Fruit fly (Drosophila melanogaster) whole organism, embryonic: ENCODE results near the gene CG13392.

Source experiments
- CG10543 ChIP-seq: fragments of 200-800 bp; sonication (Bioruptor generic); optimal IDR thresholded peaks from 3 replicates; lab custom pipeline; 2017; ENCODE audit warnings: missing biosample characterization, mild to moderate bottlenecking, missing genetic modification characterization, moderate library complexity
- CG11560 ChIP-seq: fragments of 200-800 bp; sonication (Bioruptor generic); IDR thresholded peaks from 3 replicates; pipeline ENCODE4 v1.3.6; 2022; ENCODE audit warnings: missing biosample characterization, missing genetic modification characterization
- CG12219 ChIP-seq: fragments of 200-800 bp; sonication (Bioruptor generic); optimal IDR thresholded peaks from 3 replicates; lab custom pipeline; 2018; ENCODE audit warnings: missing biosample characterization, mild to moderate bottlenecking, missing genetic modification characterization
- CG13624 ChIP-seq: fragments of 200-800 bp; sonication (Bioruptor generic); optimal IDR thresholded peaks from 2 replicates; lab custom pipeline; 2016; ENCODE audit warnings: missing biosample characterization, missing genetic modification characterization
- CG13775 ChIP-seq: fragments of 200-800 bp; sonication (Bioruptor generic); optimal IDR thresholded peaks from 3 replicates; lab custom pipeline; 2017; ENCODE audit warnings: missing biosample characterization, mild to moderate bottlenecking, missing genetic modification characterization
- CG13894 ChIP-seq: fragments of 200-800 bp; sonication (Bioruptor generic); optimal IDR thresholded peaks from 3 replicates; lab custom pipeline; 2018; ENCODE audit warnings: missing biosample characterization, mild to moderate bottlenecking, missing genetic modification characterization, moderate library complexity
- CG15696 ChIP-seq: fragments of 200-800 bp; sonication (Bioruptor generic); optimal IDR thresholded peaks from 2 replicates; lab custom pipeline; 2019; ENCODE audit warnings: missing biosample characterization, mild to moderate bottlenecking, missing genetic modification characterization, moderate library complexity
- CG1603 ChIP-seq: fragments of 200-800 bp; sonication (Bioruptor generic); optimal IDR thresholded peaks from 2 replicates; lab custom pipeline; 2019; ENCODE audit warnings: missing biosample characterization, mild to moderate bottlenecking, missing genetic modification characterization, moderate library complexity
- CG31365 ChIP-seq: fragments of 200-800 bp; sonication (Bioruptor generic); optimal IDR thresholded peaks from 2 replicates; lab custom pipeline; 2018; ENCODE audit warnings: missing biosample characterization, mild to moderate bottlenecking, missing genetic modification characterization
- CG33213 ChIP-seq: fragments of 200-800 bp; sonication (Bioruptor generic); optimal IDR thresholded peaks from 3 replicates; lab custom pipeline; 2016; ENCODE audit warnings: missing biosample characterization, missing genetic modification characterization
- CG3407 ChIP-seq: fragments of 200-800 bp; sonication (Bioruptor generic); optimal IDR thresholded peaks from 2 replicates; lab custom pipeline; 2018; ENCODE audit warnings: missing biosample characterization, mild to moderate bottlenecking, missing genetic modification characterization
- CG34422 ChIP-seq: fragments of 200-800 bp; sonication (Bioruptor generic); IDR thresholded peaks from 3 replicates; pipeline ENCODE4 v1.3.6; 2022; ENCODE audit warnings: missing biosample characterization, missing genetic modification characterization
- CG4404 ChIP-seq: fragments of 200-800 bp; sonication (Bioruptor generic); IDR thresholded peaks from 2 replicates; pipeline ENCODE4 v1.3.6; 2022; ENCODE audit warnings: missing biosample characterization, missing genetic modification characterization
- CG6854 ChIP-seq: fragments of 200-800 bp; sonication (Bioruptor generic); optimal IDR thresholded peaks from 3 replicates; lab custom pipeline; 2017; ENCODE audit warnings: missing biosample characterization, mild to moderate bottlenecking, missing genetic modification characterization
- CG7745 ChIP-seq: fragments of 200-800 bp; sonication (Bioruptor generic); optimal IDR thresholded peaks from 2 replicates; lab custom pipeline; 2018; ENCODE audit warnings: missing biosample characterization, mild to moderate bottlenecking, missing genetic modification characterization, moderate library complexity
- CG9437 ChIP-seq: fragments of 200-800 bp; sonication (Bioruptor generic); optimal IDR thresholded peaks from 2 replicates; lab custom pipeline; 2018; ENCODE audit warnings: missing biosample characterization, mild to moderate bottlenecking, missing genetic modification characterization
- Doc2 ChIP-seq: fragments of 200-800 bp; sonication (Bioruptor generic); IDR thresholded peaks from 2 replicates; pipeline ENCODE4 v1.3.6; 2022; ENCODE audit warnings: missing biosample characterization, missing genetic modification characterization
- ERR ChIP-seq: fragments of 200-800 bp; sonication (Bioruptor generic); optimal IDR thresholded peaks from 2 replicates; lab custom pipeline; 2016; ENCODE audit warnings: missing biosample characterization, missing genetic modification characterization
- Fer2 ChIP-seq: fragments of 200-800 bp; sonication (Bioruptor generic); optimal IDR thresholded peaks from 2 replicates; lab custom pipeline; 2018; ENCODE audit warnings: missing biosample characterization, mild to moderate bottlenecking, missing genetic modification characterization, moderate library complexity
- GATAe ChIP-seq: fragments of 200-800 bp; sonication (Bioruptor generic); conservative IDR thresholded peaks from 2 replicates; pipeline ENCODE4 v1.3.6; 2022; ENCODE audit warnings: missing biosample characterization, missing genetic modification characterization
- Gsc ChIP-seq: fragments of 200-800 bp; sonication (Bioruptor generic); IDR thresholded peaks from 2 replicates; pipeline ENCODE4 v1.3.6; 2022; ENCODE audit warnings: missing biosample characterization, missing genetic modification characterization
- HHEX ChIP-seq: fragments of 200-800 bp; sonication (Bioruptor generic); optimal IDR thresholded peaks from 3 replicates; lab custom pipeline; 2017; ENCODE audit warnings: missing biosample characterization, mild to moderate bottlenecking, missing genetic modification characterization, missing genetic modification reagents
- HLHmδ ChIP-seq: fragments of 200-800 bp; sonication (Bioruptor generic); optimal IDR thresholded peaks from 2 replicates; lab custom pipeline; 2018; ENCODE audit warnings: missing biosample characterization, mild to moderate bottlenecking, missing genetic modification characterization, moderate library complexity
- Hr51 ChIP-seq, 2 experiments: fragments of 200-800 bp; sonication (Bioruptor generic); optimal IDR thresholded peaks; 2 replicates in 1 of 2; 3 replicates in 1 of 2; lab custom pipeline; 2016 to 2018; ENCODE audit warnings: missing biosample characterization in 2 of 2, missing genetic modification characterization in 2 of 2, mild to moderate bottlenecking in 1 of 2, moderate library complexity in 1 of 2
- Jarid2 ChIP-seq: fragments of 200-800 bp; sonication (Bioruptor generic); optimal IDR thresholded peaks from 3 replicates; lab custom pipeline; 2017; ENCODE audit warnings: mild to moderate bottlenecking, missing biosample characterization, missing genetic modification reagents, missing genetic modification characterization
- Mad ChIP-seq: fragments of 200-800 bp; sonication (Bioruptor generic); optimal IDR thresholded peaks from 2 replicates; lab custom pipeline; 2016; ENCODE audit warnings: missing biosample characterization, missing genetic modification characterization
- Poxn ChIP-seq: fragments of 200-800 bp; sonication (Bioruptor generic); IDR thresholded peaks from 2 replicates; pipeline ENCODE4 v1.3.6; 2022; ENCODE audit warnings: missing biosample characterization, missing genetic modification characterization
- Sox102F ChIP-seq: fragments of 200-800 bp; sonication (Bioruptor generic); optimal IDR thresholded peaks from 2 replicates; lab custom pipeline; 2018; ENCODE audit warnings: missing biosample characterization, mild to moderate bottlenecking, missing genetic modification characterization, moderate library complexity
- ato ChIP-seq: fragments of 200-800 bp; sonication (Bioruptor generic); IDR thresholded peaks from 2 replicates; pipeline ENCODE4 v1.3.6; 2022; ENCODE audit warnings: missing biosample characterization, missing genetic modification characterization; ENCODE audit not compliant: partially characterized antibody
- crc ChIP-seq: fragments of 200-800 bp; sonication (Bioruptor generic); optimal IDR thresholded peaks from 2 replicates; lab custom pipeline; 2016; ENCODE audit warnings: missing biosample characterization, missing genetic modification characterization
- dysf ChIP-seq: fragments of 200-800 bp; sonication (Bioruptor generic); IDR thresholded peaks from 3 replicates; pipeline ENCODE4 v1.3.6; 2022; ENCODE audit warnings: missing biosample characterization, missing genetic modification characterization
- emc ChIP-seq: fragments of 200-800 bp; sonication (Bioruptor generic); optimal IDR thresholded peaks from 2 replicates; lab custom pipeline; 2016; ENCODE audit warnings: missing biosample characterization, missing genetic modification characterization
- esg ChIP-seq: fragments of 200-800 bp; sonication (Bioruptor generic); conservative IDR thresholded peaks from 2 replicates; pipeline ENCODE4 v1.3.6; 2022; ENCODE audit warnings: missing biosample characterization, missing genetic modification characterization
- gcm2 ChIP-seq: fragments of 200-800 bp; sonication (Bioruptor generic); optimal IDR thresholded peaks from 2 replicates; lab custom pipeline; 2016; ENCODE audit warnings: missing biosample characterization, missing genetic modification characterization
- ind ChIP-seq: fragments of 200-800 bp; sonication (Bioruptor generic); optimal IDR thresholded peaks from 3 replicates; lab custom pipeline; 2016; ENCODE audit warnings: missing biosample characterization, missing genetic modification characterization
- jing ChIP-seq: fragments of 200-800 bp; sonication (Bioruptor generic); optimal IDR thresholded peaks from 2 replicates; lab custom pipeline; 2018; ENCODE audit warnings: missing biosample characterization, mild to moderate bottlenecking, missing genetic modification characterization
- nerfin-2 ChIP-seq: fragments of 200-800 bp; sonication (Bioruptor generic); IDR thresholded peaks from 2 replicates; pipeline ENCODE4 v1.3.6; 2022; ENCODE audit warnings: missing biosample characterization, missing genetic modification characterization; ENCODE audit not compliant: partially characterized antibody
- odd ChIP-seq: fragments of 200-800 bp; sonication (Bioruptor generic); optimal IDR thresholded peaks from 2 replicates; lab custom pipeline; 2017; ENCODE audit warnings: missing biosample characterization, mild to moderate bottlenecking, missing genetic modification characterization
- onecut ChIP-seq: fragments of 200-800 bp; sonication (Bioruptor generic); IDR thresholded peaks from 2 replicates; pipeline ENCODE4 v1.3.6; 2022; ENCODE audit warnings: missing biosample characterization, missing genetic modification characterization
- org-1 ChIP-seq: fragments of 200-800 bp; sonication (Bioruptor generic); optimal IDR thresholded peaks from 2 replicates; lab custom pipeline; 2017; ENCODE audit warnings: missing biosample characterization, missing genetic modification characterization
- phol ChIP-seq: fragments of 200-800 bp; sonication (Bioruptor generic); optimal IDR thresholded peaks from 3 replicates; lab custom pipeline; 2018; ENCODE audit warnings: missing biosample characterization, mild to moderate bottlenecking, missing genetic modification characterization, moderate library complexity
- pros ChIP-seq: fragments of 200-800 bp; sonication (Bioruptor generic); optimal IDR thresholded peaks from 3 replicates; lab custom pipeline; 2019; ENCODE audit warnings: missing biosample characterization, mild to moderate bottlenecking, missing genetic modification characterization, moderate library complexity
- pzg ChIP-seq: fragments of 200-800 bp; sonication (Bioruptor generic); optimal IDR thresholded peaks from 3 replicates; lab custom pipeline; 2018; ENCODE audit warnings: missing biosample characterization, mild to moderate bottlenecking, missing genetic modification characterization, moderate library complexity
- repo ChIP-seq: fragments of 200-800 bp; sonication (Bioruptor generic); optimal IDR thresholded peaks from 2 replicates; lab custom pipeline; 2016; ENCODE audit warnings: missing biosample characterization, missing genetic modification characterization
- sima ChIP-seq: fragments of 200-800 bp; sonication (Bioruptor generic); optimal IDR thresholded peaks from 2 replicates; lab custom pipeline; 2016; ENCODE audit warnings: missing biosample characterization, missing genetic modification characterization
- stc ChIP-seq: fragments of 200-800 bp; sonication (Bioruptor generic); IDR thresholded peaks from 2 replicates; pipeline ENCODE4 v1.3.6; 2022; ENCODE audit warnings: missing biosample characterization, missing genetic modification characterization
- tin ChIP-seq: fragments of 200-800 bp; sonication (Bioruptor generic); optimal IDR thresholded peaks from 3 replicates; lab custom pipeline; 2016; ENCODE audit warnings: missing biosample characterization, missing genetic modification characterization
- tna ChIP-seq: fragments of 200-800 bp; sonication (Bioruptor generic); IDR thresholded peaks from 2 replicates; pipeline ENCODE4 v1.3.6; 2022; ENCODE audit warnings: missing biosample characterization, missing genetic modification characterization; ENCODE audit not compliant: partially characterized antibody
- usp ChIP-seq: fragments of >200 bp; optimal IDR thresholded peaks from 2 replicates; lab custom pipeline; 2017; ENCODE audit warnings: missing biosample characterization, missing genetic modification characterization

Gene CG13392

dm6 chr2L:8362273-8362954 is 20.2 kb downstream of the CG13392 start, which contains the start of gene CG7627 (continued):
- TF ChIP-seq CG13624 (GFP tag; lab: Kevin White, UChicago) = peak; percentile 45
- peak; percentile 34 for TF ChIP-seq CG33213 (GFP tag; lab: Kevin White, UChicago)
- TF ChIP-seq HHEX (GFP tag; lab: Kevin White, UChicago) = peak; percentile 80
- TF ChIP-seq CG6854 (GFP tag; lab: Kevin White, UChicago) = peak; percentile 60
- TF ChIP-seq ato (GFP tag; lab: Robert Waterston, UW) = no peak
- peak; percentile 58 for TF ChIP-seq Fer2
- peak; percentile 87 for TF ChIP-seq CG10543 (GFP tag; lab: Kevin White, UChicago)
- TF ChIP-seq tna (GFP tag; lab: Robert Waterston, UW) = no peak
- peak; percentile 65 for TF ChIP-seq Jarid2 (GFP tag; lab: Kevin White, UChicago)
- no peak for TF ChIP-seq Mad
- TF ChIP-seq tin (GFP tag; lab: Kevin White, UChicago) = peak; percentile 68
- TF ChIP-seq gcm2 = peak; percentile 57
- TF ChIP-seq CG11560 = peak; percentile 63; the same call in 2 of the 3 replicates
- TF ChIP-seq CG31365 = peak; percentile 59
- peak; percentile 75 for TF ChIP-seq CG13894 (tag; lab: Kevin White, UChicago)
- TF ChIP-seq CG1603 (tag; lab: Kevin White, UChicago) = peak; percentile 80
- TF ChIP-seq CG9437 (GFP tag; lab: Kevin White, UChicago) = peak; percentile 67
- TF ChIP-seq dysf (GFP tag; lab: Robert Waterston, UW) = peak; percentile 86
- peak; percentile 65 for TF ChIP-seq CG15696 (tag; lab: Kevin White, UChicago)
- no peak for TF ChIP-seq usp (GFP tag; lab: Kevin White, UChicago)
- TF ChIP-seq HLHmδ (GFP tag; lab: Kevin White, UChicago) = no peak
- no peak for TF ChIP-seq pros (GFP tag; lab: Kevin White, UChicago)
- TF ChIP-seq Gsc = no peak
- TF ChIP-seq GATAe (GFP tag; lab: Robert Waterston, UW) = peak; percentile 38; the same call in 1 of the 2 replicates
- peak; percentile 79 for TF ChIP-seq CG34422 (GFP tag; lab: Robert Waterston, UW)
- TF ChIP-seq pzg (GFP tag; lab: Kevin White, UChicago) = peak; percentile 9
- peak; percentile 78 for TF ChIP-seq CG4404 (GFP tag; lab: Robert Waterston, UW)
- peak; percentile 28 for TF ChIP-seq CG3407 (GFP tag; lab: Kevin White, UChicago)
- peak; percentile 51 for TF ChIP-seq odd (GFP tag; lab: Kevin White, UChicago)
- peak; percentile 68 for TF ChIP-seq crc (GFP tag; lab: Kevin White, UChicago)
- TF ChIP-seq repo (GFP tag; lab: Kevin White, UChicago) = peak; percentile 73
- TF ChIP-seq esg (GFP tag; lab: Robert Waterston, UW) = peak; percentile 77
- peak; percentile 60; the same call in 1 of the 2 replicates for TF ChIP-seq stc (GFP tag; lab: Robert Waterston, UW)
- no peak for TF ChIP-seq CG7745 (tag; lab: Kevin White, UChicago)
- no peak for TF ChIP-seq nerfin-2 (GFP tag; lab: Robert Waterston, UW)
- peak; percentile 59 for TF ChIP-seq org-1 (GFP tag; lab: Kevin White, UChicago)
- peak; percentile 70 for TF ChIP-seq Poxn
- TF ChIP-seq sima = no peak
- peak; percentile 63 for TF ChIP-seq ERR (GFP tag; lab: Kevin White, UChicago)
- TF ChIP-seq Doc2 (GFP tag; lab: Robert Waterston, UW) = peak; percentile 21; the same call in 1 of the 2 replicates
- peak; percentile 73 for TF ChIP-seq CG12219
- TF ChIP-seq jing (GFP tag; lab: Kevin White, UChicago) = peak; percentile 13
- TF ChIP-seq ind (GFP tag; lab: Kevin White, UChicago) = peak; percentile 78
- TF ChIP-seq CG13775 = peak; percentile 60
- peak; percentile 56 for TF ChIP-seq Sox102F (GFP tag; lab: Kevin White, UChicago)
- TF ChIP-seq Hr51 (GFP tag; optimal IDR thresholded peaks at IDR 0.05; lab: Kevin White, UChicago) = peak; percentile 21 to 77
- TF ChIP-seq onecut = peak; percentile 54
- TF ChIP-seq emc = peak; percentile 39
- TF ChIP-seq phol (tag; lab: Kevin White, UChicago) = peak; percentile 70
